Worm (Caenorhabditis elegans): ENCODE results near the gene fil-2.

The fil-2 gene

DNA sequence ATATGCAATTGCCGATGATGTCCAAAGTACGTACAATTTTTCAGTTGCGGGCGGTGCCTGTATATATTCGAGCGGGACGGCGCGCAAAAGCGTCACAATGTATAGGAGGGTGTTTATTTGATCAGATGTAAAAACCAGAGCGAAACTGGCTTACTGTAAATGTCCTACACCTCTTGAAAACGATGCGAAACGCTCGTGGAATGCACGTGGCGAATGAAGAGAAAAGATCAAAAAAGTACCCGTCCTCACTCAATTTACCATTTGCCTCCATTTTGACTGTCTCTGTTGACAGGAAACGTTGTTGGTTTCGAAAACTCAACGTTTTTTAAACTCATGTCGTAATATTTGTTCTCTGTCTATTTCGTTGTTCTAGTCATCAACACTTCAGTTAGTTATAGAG is 38.1 kb upstream of the fil-2 start:
- no peak for TF ChIP-seq flt-1 (GFP tag; IDR thresholded peaks at IDR 0.05)
- no peak for TF ChIP-seq pes-1 (GFP tag; IDR thresholded peaks at IDR 0.05)
- no peak for TF ChIP-seq hmbx-1 (tag; optimal IDR thresholded peaks at IDR 0.05)
- TF ChIP-seq tbx-11 (GFP tag; IDR thresholded peaks at IDR 0.05), result no peak
- TF ChIP-seq scrt-1 (GFP tag; IDR thresholded peaks at IDR 0.05), result no peak
- no peak for TF ChIP-seq hmg-4 (GFP tag; optimal IDR thresholded peaks at IDR 0.05)
- no peak for TF ChIP-seq tra-4 (tag; optimal IDR thresholded peaks at IDR 0.05)
- no peak for TF ChIP-seq aly-1 (tag; optimal IDR thresholded peaks at IDR 0.05)
- TF ChIP-seq ets-7 (tag; optimal IDR thresholded peaks at IDR 0.05), result no peak
- no peak for TF ChIP-seq sea-1 (GFP tag; conservative IDR thresholded peaks at IDR 0.05)
- TF ChIP-seq F13C5.2 (tag; optimal IDR thresholded peaks at IDR 0.05), result no peak
- no peak for TF ChIP-seq hnd-1 (tag; optimal IDR thresholded peaks at IDR 0.05)

DNA sequence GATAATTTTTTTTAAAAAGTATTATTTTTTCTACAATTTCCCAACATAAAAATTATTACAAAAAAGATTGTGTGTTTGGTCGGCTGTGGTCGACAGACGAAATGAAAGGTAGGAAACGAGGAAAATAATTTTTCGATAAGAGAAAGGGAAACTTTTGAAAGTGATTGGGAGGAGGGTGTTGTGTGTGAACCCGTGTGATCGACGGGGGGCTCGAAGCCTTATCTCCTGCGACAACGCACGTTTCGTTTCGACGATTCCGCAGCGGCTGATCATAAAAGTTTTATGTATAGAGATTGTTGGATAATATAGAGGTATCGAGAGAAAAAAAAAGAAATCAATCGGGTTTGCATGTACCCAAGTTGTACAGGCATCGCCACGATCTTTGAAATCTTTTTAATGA is 35.6 kb upstream of the fil-2 start:
- no peak for TF ChIP-seq ets-7 (tag; optimal IDR thresholded peaks at IDR 0.05)
- TF ChIP-seq ceh-36 (tag; optimal IDR thresholded peaks at IDR 0.05), result no peak
- no peak for TF ChIP-seq B0310.2 (tag; optimal IDR thresholded peaks at IDR 0.05)
- no peak for TF ChIP-seq pes-1 (GFP tag; IDR thresholded peaks at IDR 0.05)

DNA sequence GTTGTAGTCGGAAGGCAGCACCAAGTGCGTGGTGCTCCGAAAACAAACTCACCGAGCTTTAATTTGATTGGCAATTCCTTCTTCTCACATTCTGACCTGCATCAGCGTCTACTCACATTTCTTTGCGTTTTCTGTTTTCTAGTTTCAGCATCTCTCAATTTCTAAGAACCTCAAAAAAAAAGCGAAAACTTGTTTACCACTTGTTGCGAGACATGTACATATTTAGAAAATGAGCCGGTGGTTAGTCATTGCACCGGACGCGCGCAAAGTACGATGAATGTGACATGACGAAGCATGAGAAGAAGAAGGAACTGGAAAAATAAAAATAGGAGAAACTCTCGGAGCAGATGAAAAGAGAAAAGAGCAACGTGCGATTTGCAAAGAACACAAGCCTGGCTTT is 34.2 kb upstream of the fil-2 start:
- TF ChIP-seq flt-1 (GFP tag; IDR thresholded peaks at IDR 0.05), result no peak
- TF ChIP-seq pes-1 (GFP tag; IDR thresholded peaks at IDR 0.05), result no peak
- no peak for TF ChIP-seq tbx-11 (GFP tag; IDR thresholded peaks at IDR 0.05)

DNA sequence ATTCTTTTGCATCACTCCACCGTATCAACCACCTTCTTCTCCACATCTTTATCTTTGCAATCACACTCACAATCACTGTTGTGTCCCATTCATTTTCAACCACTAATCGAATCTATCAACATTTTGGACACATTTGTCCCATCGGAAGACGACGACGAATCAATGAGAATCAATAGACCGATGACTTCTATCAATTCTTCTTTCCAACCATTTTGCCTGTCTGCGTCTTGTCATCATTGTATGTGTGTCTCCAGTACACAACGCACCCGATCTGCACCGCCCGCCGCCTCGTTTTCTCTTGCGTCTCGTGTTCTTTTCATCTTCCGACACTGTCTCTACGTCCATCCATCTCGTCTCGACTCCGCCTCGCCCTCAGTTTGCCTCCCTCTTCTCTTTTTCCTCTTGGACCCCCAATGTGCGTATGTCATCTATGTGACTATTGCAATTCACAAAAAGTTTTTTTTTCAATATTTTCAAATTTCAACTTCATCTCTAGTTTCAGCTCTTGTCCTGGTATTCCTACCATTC is 32.3 kb upstream of the fil-2 start, which contains the start of gene dmd-7:
TSS of gene dmd-7 (plus strand) at position 478 of the 528 bp plus-strand sequence.
- TF ChIP-seq ets-7 (tag; optimal IDR thresholded peaks at IDR 0.05) (no peak), hnd-1 (tag; optimal IDR thresholded peaks at IDR 0.05) (no peak), tbx-37 (GFP tag; conservative IDR thresholded peaks at IDR 0.05) (no peak), ceh-13 (GFP tag; optimal IDR thresholded peaks at IDR 0.05) (no peak), tbx-11 (GFP tag; IDR thresholded peaks at IDR 0.05) (no peak), hmbx-1 (tag; optimal IDR thresholded peaks at IDR 0.05) (no peak), flt-1 (GFP tag; IDR thresholded peaks at IDR 0.05) (0 out of 2 replicates have a peak, but pooled peaks have one; percentile 33), F13C5.2 (tag; optimal IDR thresholded peaks at IDR 0.05) (peak; percentile 25), tra-4 (tag; optimal IDR thresholded peaks at IDR 0.05) (no peak), aly-1 (tag; optimal IDR thresholded peaks at IDR 0.05) (no peak), B0310.2 (tag; optimal IDR thresholded peaks at IDR 0.05) (no peak)

DNA sequence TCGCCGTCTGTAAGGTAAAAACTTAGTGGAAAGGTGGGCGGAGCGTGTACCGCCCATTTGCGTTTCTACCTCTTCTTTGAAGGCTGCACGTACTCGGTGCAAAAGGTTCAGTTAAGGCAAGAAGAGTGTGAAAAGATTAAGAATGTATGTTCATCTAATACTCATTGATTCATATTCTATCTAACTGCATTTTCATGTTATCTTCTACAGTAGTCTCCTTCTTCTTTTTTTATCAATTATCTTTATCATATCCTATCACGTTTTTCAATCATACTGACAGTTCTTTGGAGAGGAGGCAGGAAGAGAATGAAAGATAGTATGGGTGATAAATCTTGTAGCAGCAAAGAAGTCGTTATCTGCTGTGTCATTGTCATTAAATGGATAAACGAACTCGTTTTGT is 31.4 kb upstream of the fil-2 start:
- TF ChIP-seq sea-1 (GFP tag; conservative IDR thresholded peaks at IDR 0.05) (no peak), ama-1 (optimal IDR thresholded peaks at IDR 0.05) (no peak), aly-1 (tag; optimal IDR thresholded peaks at IDR 0.05) (no peak), ceh-36 (tag; optimal IDR thresholded peaks at IDR 0.05) (no peak), ets-7 (tag; optimal IDR thresholded peaks at IDR 0.05) (no peak), tbx-11 (GFP tag; IDR thresholded peaks at IDR 0.05) (no peak), tbx-37 (GFP tag; conservative IDR thresholded peaks at IDR 0.05) (no peak), hmbx-1 (tag; optimal IDR thresholded peaks at IDR 0.05) (no peak), hnd-1 (tag; optimal IDR thresholded peaks at IDR 0.05) (no peak), F13C5.2 (tag; optimal IDR thresholded peaks at IDR 0.05) (no peak), hmg-4 (GFP tag; optimal IDR thresholded peaks at IDR 0.05) (no peak), ceh-13 (GFP tag; optimal IDR thresholded peaks at IDR 0.05) (no peak), tra-4 (tag; optimal IDR thresholded peaks at IDR 0.05) (no peak), B0310.2 (tag; optimal IDR thresholded peaks at IDR 0.05) (no peak), scrt-1 (GFP tag; IDR thresholded peaks at IDR 0.05) (no peak), pes-1 (GFP tag; IDR thresholded peaks at IDR 0.05) (no peak), flt-1 (GFP tag; IDR thresholded peaks at IDR 0.05) (no peak)

DNA sequence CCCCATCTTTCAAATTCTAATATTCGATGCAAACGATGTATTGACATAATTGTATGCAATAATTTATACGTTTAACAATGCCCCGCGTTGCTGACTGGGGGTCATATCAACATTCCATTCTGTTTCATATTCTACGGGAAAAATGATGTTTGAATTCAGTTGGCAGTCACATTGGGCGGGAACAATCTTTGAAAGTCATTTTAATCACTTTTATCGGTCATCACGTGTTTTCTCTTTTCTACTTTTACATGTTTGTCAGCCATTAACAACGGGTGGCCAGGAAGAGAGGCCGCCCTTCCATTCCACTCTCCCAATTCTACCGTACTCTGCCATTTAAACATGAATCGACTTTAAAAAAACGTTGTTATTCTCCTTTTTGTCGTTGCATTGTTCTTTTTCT is 30.1 kb upstream of the fil-2 start:
- TF ChIP-seq hmg-4 (GFP tag; optimal IDR thresholded peaks at IDR 0.05) (no peak), tbx-11 (GFP tag; IDR thresholded peaks at IDR 0.05) (no peak), aly-1 (tag; optimal IDR thresholded peaks at IDR 0.05) (no peak), flt-1 (GFP tag; IDR thresholded peaks at IDR 0.05) (no peak), hnd-1 (tag; optimal IDR thresholded peaks at IDR 0.05) (no peak), ceh-13 (GFP tag; optimal IDR thresholded peaks at IDR 0.05) (no peak), pes-1 (GFP tag; IDR thresholded peaks at IDR 0.05) (no peak), hmbx-1 (tag; optimal IDR thresholded peaks at IDR 0.05) (no peak), F13C5.2 (tag; optimal IDR thresholded peaks at IDR 0.05) (no peak), sea-1 (GFP tag; conservative IDR thresholded peaks at IDR 0.05) (no peak), tbx-37 (GFP tag; conservative IDR thresholded peaks at IDR 0.05) (no peak)

DNA sequence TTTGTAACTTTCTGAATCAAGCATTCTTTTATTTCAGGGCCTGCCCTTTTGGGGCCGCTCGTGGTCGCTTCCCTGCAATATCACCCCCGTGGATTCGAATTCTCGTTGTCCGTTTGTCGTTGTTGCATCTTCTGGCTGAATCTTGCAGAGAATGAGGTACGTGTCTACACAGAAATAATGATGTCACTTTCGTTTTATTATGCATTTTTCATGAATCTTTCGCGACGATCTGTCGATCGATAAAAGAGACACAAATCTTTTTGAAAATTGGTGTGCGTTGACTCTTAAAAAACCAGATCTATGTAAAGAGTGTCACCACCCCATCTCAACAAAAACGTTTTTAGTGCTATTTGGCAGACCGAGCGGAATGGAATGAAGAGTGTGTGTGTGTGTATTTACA is 29.7 kb upstream of the fil-2 start:
- TF ChIP-seq ceh-13 (GFP tag; optimal IDR thresholded peaks at IDR 0.05), result no peak
- TF ChIP-seq B0310.2 (tag; optimal IDR thresholded peaks at IDR 0.05), result no peak
- no peak for TF ChIP-seq hmg-4 (GFP tag; optimal IDR thresholded peaks at IDR 0.05)
- no peak for TF ChIP-seq hmbx-1 (tag; optimal IDR thresholded peaks at IDR 0.05)
- TF ChIP-seq ama-1 (optimal IDR thresholded peaks at IDR 0.05), result no peak
- no peak for TF ChIP-seq flt-1 (GFP tag; IDR thresholded peaks at IDR 0.05)
- no peak for TF ChIP-seq sea-1 (GFP tag; conservative IDR thresholded peaks at IDR 0.05)
- no peak for TF ChIP-seq F13C5.2 (tag; optimal IDR thresholded peaks at IDR 0.05)
- no peak for TF ChIP-seq tbx-11 (GFP tag; IDR thresholded peaks at IDR 0.05)
- TF ChIP-seq ets-7 (tag; optimal IDR thresholded peaks at IDR 0.05), result no peak

DNA sequence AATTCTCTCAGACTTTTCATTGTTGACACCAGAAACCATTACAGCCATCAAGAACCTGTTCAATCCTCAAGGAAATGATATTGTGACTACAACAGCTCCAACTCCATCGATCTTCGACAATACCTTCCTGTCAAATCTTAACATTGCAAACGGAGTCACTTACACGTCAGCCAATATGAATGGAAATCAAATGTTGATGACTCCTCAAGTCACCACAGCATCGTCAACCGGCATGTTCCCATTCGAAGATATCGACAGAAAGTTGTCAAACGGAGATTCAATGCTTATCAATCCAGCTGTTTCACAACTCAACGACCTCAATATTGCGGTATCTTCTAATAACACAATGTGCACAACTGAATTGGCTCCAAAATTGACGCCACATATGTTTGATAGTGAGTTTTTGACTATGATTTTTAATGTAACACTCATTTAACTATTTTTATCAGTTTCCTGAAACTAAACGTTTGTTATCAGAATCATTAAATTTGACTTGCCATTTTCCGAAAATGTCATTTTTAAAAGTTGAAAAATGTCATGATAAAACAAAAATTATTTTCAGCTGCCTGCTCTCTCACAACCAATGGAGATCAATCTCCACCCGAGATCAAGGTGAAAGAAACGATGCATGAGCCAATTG is 27.8 kb upstream of the fil-2 start:
- TF ChIP-seq F13C5.2 (tag; optimal IDR thresholded peaks at IDR 0.05) (no peak), scrt-1 (GFP tag; IDR thresholded peaks at IDR 0.05) (no peak), ceh-13 (GFP tag; optimal IDR thresholded peaks at IDR 0.05) (no peak), aly-1 (tag; optimal IDR thresholded peaks at IDR 0.05) (no peak)

Data from whole organism, early embryonic.